Worm (Caenorhabditis elegans) whole organism, L4 larva: ENCODE measurements around the gene F44G3.7.

ENCODE experiments used
- T26A8.4 ChIP-seq: fragments of 200-800 bp; sonication (Bioruptor generic); IDR thresholded peaks from 2 replicates; pipeline ENCODE4 v1.3.6; 2022; ENCODE audit warnings: missing genetic modification characterization, missing compliant biosample characterization
- Y48G9A.11 ChIP-seq: fragments of 200-800 bp; sonication (Bioruptor generic); IDR thresholded peaks from 2 replicates; pipeline ENCODE4 v1.3.6; 2022; ENCODE audit warnings: missing genetic modification reagents, missing genetic modification characterization, missing compliant biosample characterization
- Y75B8A.6 ChIP-seq: fragments of 200-800 bp; sonication (Bioruptor generic); IDR thresholded peaks from 2 replicates; pipeline ENCODE4 v1.3.6; 2022; ENCODE audit warnings: missing genetic modification reagents, missing genetic modification characterization, missing compliant biosample characterization
- ZK546.5 ChIP-seq, 2 experiments: sonication (generic microtip); optimal IDR thresholded peaks; 2 replicates each; lab custom pipeline; 2017; ENCODE audit warnings: missing biosample characterization in 2 of 2, missing genetic modification characterization in 2 of 2
- aly-2 ChIP-seq: sonication (generic microtip); optimal IDR thresholded peaks from 2 replicates; lab custom pipeline; 2018; ENCODE audit warnings: missing biosample characterization, missing genetic modification characterization
- ceh-32 ChIP-seq: sonication (generic microtip); optimal IDR thresholded peaks from 2 replicates; lab custom pipeline; 2016; ENCODE audit warnings: mild to moderate bottlenecking, missing genetic modification characterization, missing compliant biosample characterization; ENCODE audit not compliant: poor library complexity
- nhr-11 ChIP-seq: fragments of 150-350 bp; optimal IDR thresholded peaks from 2 replicates; lab custom pipeline; 2014; ENCODE audit warnings: missing biosample characterization, missing genetic modification characterization
- nhr-25 ChIP-seq: sonication (generic microtip); optimal IDR thresholded peaks from 2 replicates; lab custom pipeline; 2017; ENCODE audit warnings: missing genetic modification characterization, mild to moderate bottlenecking, missing compliant biosample characterization, antibody characterized with exemption, moderate library complexity, borderline replicate concordance; ENCODE audit not compliant: insufficient read depth
- tra-1 ChIP-seq: fragments of 200-800 bp; sonication (Bioruptor generic); IDR thresholded peaks from 2 replicates; pipeline ENCODE4 v1.3.6; 2022; ENCODE audit warnings: missing genetic modification reagents, missing genetic modification characterization, missing compliant biosample characterization
- unc-130 ChIP-seq: sonication (generic microtip); optimal IDR thresholded peaks from 2 replicates; lab custom pipeline; 2016; ENCODE audit warnings: missing genetic modification reagents, missing genetic modification characterization, missing compliant biosample characterization
- unc-62 ChIP-seq, 3 experiments: fragments of 150-350 bp in 1 of 3; sonication (generic microtip); optimal IDR thresholded peaks in 2 of 3; peaks in 1 of 3; 1 replicate in 1 of 3; 2 replicates in 2 of 3; lab custom pipeline; 2014 to 2017; ENCODE audit warnings: missing biosample characterization in 3 of 3, missing genetic modification characterization in 3 of 3, missing genetic modification reagents in 3 of 3, missing genotype in 1 of 3
- ztf-11 ChIP-seq: fragments of 150-350 bp; optimal IDR thresholded peaks from 2 replicates; lab custom pipeline; 2014; ENCODE audit warnings: missing biosample characterization, missing genetic modification characterization

ce11 chrV:16141071-16141470 lies 4.1 kb upstream of the F44G3.7 start, which contains the start of gene clc-32:
- no peak for TF ChIP-seq ceh-32 (tag; lab: Kevin White, UChicago)
- no peak for TF ChIP-seq ztf-11 (tag; lab: Kevin White, UChicago)
- no peak for TF ChIP-seq tra-1 (GFP tag; lab: Robert Waterston, UW)
- no peak for TF ChIP-seq ZK546.5 (tag; optimal IDR thresholded peaks at IDR 0.05; lab: Kevin White, UChicago)
- TF ChIP-seq unc-130 (GFP tag; lab: Kevin White, UChicago): no peak
- no peak for TF ChIP-seq unc-62 (GFP tag; optimal IDR thresholded peaks at IDR 0.05 in 1 of 2; lab: Kevin White, UChicago)
- no peak for TF ChIP-seq unc-62 (tag; optimal IDR thresholded peaks at IDR 0.05; lab: Kevin White, UChicago)
- TF ChIP-seq nhr-25 (tag; lab: Kevin White, UChicago): no peak
- no peak for TF ChIP-seq aly-2 (tag; lab: Kevin White, UChicago)
- no peak for TF ChIP-seq nhr-11 (tag; lab: Kevin White, UChicago)
- no peak for TF ChIP-seq T26A8.4 (GFP tag; lab: Robert Waterston, UW)
- no peak for TF ChIP-seq Y48G9A.11 (GFP tag; lab: Robert Waterston, UW)
- no peak for TF ChIP-seq Y75B8A.6 (GFP tag; lab: Robert Waterston, UW)
